Worm (Caenorhabditis elegans): ENCODE measurements around the gene fbxa-147.

The fbxa-147 gene

ce11 chrV:14689060-14689750, 27.1 kb upstream of the fbxa-147 start, which contains the start of gene gasr-8 (continued):
- TF ChIP-seq pag-3 (tag; optimal IDR thresholded peaks at IDR 0.05; ENCODE audit: borderline replicate concordance) = no peak
- TF ChIP-seq Y22D7AL.16 (tag; optimal IDR thresholded peaks at IDR 0.05) = no peak
- TF ChIP-seq pha-2 (tag; optimal IDR thresholded peaks at IDR 0.05) = no peak
- TF ChIP-seq unc-86 (tag; optimal IDR thresholded peaks at IDR 0.05) = no peak
- TF ChIP-seq ama-1 (optimal IDR thresholded peaks at IDR 0.05) = no peak
- TF ChIP-seq fkh-10 (GFP tag; optimal IDR thresholded peaks at IDR 0.05) = no peak
- no peak for TF ChIP-seq ttx-3 (tag; optimal IDR thresholded peaks at IDR 0.05)
- TF ChIP-seq nfya-1 (tag; optimal IDR thresholded peaks at IDR 0.05) = peak; percentile 4
- TF ChIP-seq pqm-1 (tag; optimal IDR thresholded peaks at IDR 0.05) = no peak
- TF ChIP-seq ceh-9 (tag; optimal IDR thresholded peaks at IDR 0.05) = no peak
- no peak for TF ChIP-seq ceh-2 (tag; optimal IDR thresholded peaks at IDR 0.05)
- no peak for TF ChIP-seq ceh-22 (tag; optimal IDR thresholded peaks at IDR 0.05)
- TF ChIP-seq pha-4 (tag; optimal IDR thresholded peaks at IDR 0.05) = no peak
- no peak for TF ChIP-seq unc-42 (tag; optimal IDR thresholded peaks at IDR 0.05)
- TF ChIP-seq tbx-2 (tag; optimal IDR thresholded peaks at IDR 0.05) = no peak
- no peak for TF ChIP-seq ceh-30 (tag; optimal IDR thresholded peaks at IDR 0.05)
- peak; percentile 3 for TF ChIP-seq ztf-16 (tag; optimal IDR thresholded peaks at IDR 0.05)
- TF ChIP-seq mec-3 (tag; optimal IDR thresholded peaks at IDR 0.05; ENCODE audit: borderline replicate concordance) = no peak
- TF ChIP-seq pat-9 (tag; optimal IDR thresholded peaks at IDR 0.05) = peak; percentile 48
- peak; percentile 9 for TF ChIP-seq sox-4 (tag; optimal IDR thresholded peaks at IDR 0.05)
- no peak for TF ChIP-seq pax-1 (tag; optimal IDR thresholded peaks at IDR 0.05)
- no peak for TF ChIP-seq dve-1 (tag; optimal IDR thresholded peaks at IDR 0.05)
- TF ChIP-seq odd-2 (tag; optimal IDR thresholded peaks at IDR 0.05) = no peak
- TF ChIP-seq hlh-8 (tag; optimal IDR thresholded peaks at IDR 0.05) = no peak
- 0 out of 2 replicates have a peak, but pooled peaks have one; percentile 18 for TF ChIP-seq unc-3 (GFP tag; conservative IDR thresholded peaks at IDR 0.05)
- no peak for TF ChIP-seq unc-3 (tag; optimal IDR thresholded peaks at IDR 0.05)
- TF ChIP-seq nhr-232 (tag; optimal IDR thresholded peaks at IDR 0.05) = no peak
- TF ChIP-seq ets-4 (tag; optimal IDR thresholded peaks at IDR 0.05) = no peak

ce11 chrV:14695713-14696112, 20.6 kb upstream of the fbxa-147 start:
- TF ChIP-seq dve-1 (tag; optimal IDR thresholded peaks at IDR 0.05) (no peak), F13H6.1 (tag; optimal IDR thresholded peaks at IDR 0.05) (no peak), ceh-18 (tag; optimal IDR thresholded peaks at IDR 0.05) (peak; percentile 30), unc-55 (GFP tag; optimal IDR thresholded peaks at IDR 0.05) (peak; percentile 44)

DNA sequence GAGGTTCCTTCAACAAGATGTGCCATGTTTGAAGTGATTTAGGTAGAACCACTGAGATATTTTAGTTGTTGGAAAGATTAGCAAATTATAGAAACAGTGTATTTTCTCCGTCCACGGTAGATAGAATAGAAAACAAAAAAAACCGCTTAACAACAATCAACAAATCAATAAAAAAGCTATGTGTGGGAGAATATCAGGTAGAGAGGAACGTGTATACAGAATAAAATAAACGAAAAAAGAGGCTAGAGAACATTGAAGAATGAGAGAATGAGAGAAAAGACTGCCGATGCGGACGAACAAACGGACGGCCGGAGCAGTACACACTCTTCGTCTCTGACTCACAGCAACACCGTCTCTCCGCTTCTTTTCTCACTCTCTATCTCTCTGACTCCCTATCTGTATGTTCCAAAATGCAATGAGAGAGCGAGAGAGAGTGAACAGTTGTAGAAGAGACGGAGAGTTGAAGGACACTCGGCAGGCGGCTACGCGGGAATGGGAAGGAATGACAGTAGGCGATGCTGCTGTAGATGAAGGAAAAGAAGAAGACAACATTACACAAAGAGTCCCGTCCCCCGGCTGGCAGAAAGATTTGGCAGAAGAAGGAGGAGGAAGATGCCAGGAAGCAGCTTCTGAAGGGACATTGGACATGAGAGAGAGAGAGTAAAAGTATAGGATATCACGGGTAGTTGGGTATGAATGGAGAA, 19.5 kb upstream of the fbxa-147 start, which contains the start of gene unc-112:
unc-112 (minus strand) TSS at position 51 of the 704 bp plus-strand sequence.
- TF ChIP-seq gmeb-2 (tag; optimal IDR thresholded peaks at IDR 0.05) (no peak), mec-3 (tag; optimal IDR thresholded peaks at IDR 0.05; ENCODE audit: borderline replicate concordance) (no peak), lin-11 (tag; optimal IDR thresholded peaks at IDR 0.05) (no peak), madf-2 (tag; optimal IDR thresholded peaks at IDR 0.05) (no peak), Y22D7AL.16 (tag; optimal IDR thresholded peaks at IDR 0.05) (no peak), K02D7.2 (tag; optimal IDR thresholded peaks at IDR 0.05) (no peak), T23F11.4 (GFP tag; optimal IDR thresholded peaks at IDR 0.05) (no peak), K09A11.1 (tag; optimal IDR thresholded peaks at IDR 0.05; ENCODE audit: insufficient read depth) (peak; percentile 27), hlh-6 (tag; optimal IDR thresholded peaks at IDR 0.05) (no peak), fax-1 (tag; optimal IDR thresholded peaks at IDR 0.05) (peak; percentile 30), ahr-1 (tag; optimal IDR thresholded peaks at IDR 0.05) (no peak), lim-6 (tag; optimal IDR thresholded peaks at IDR 0.05) (no peak), pag-3 (tag; optimal IDR thresholded peaks at IDR 0.05; ENCODE audit: borderline replicate concordance) (no peak), C08G9.2 (tag; optimal IDR thresholded peaks at IDR 0.05) (peak; percentile 74), syd-9 (tag; optimal IDR thresholded peaks at IDR 0.05) (peak; percentile 80), tbx-2 (tag; optimal IDR thresholded peaks at IDR 0.05) (peak; percentile 93), eyg-1 (tag; optimal IDR thresholded peaks at IDR 0.05) (peak; percentile 24), F13H6.1 (tag; optimal IDR thresholded peaks at IDR 0.05) (peak; percentile 79), hlh-13 (GFP tag; optimal IDR thresholded peaks at IDR 0.05) (no peak), ceh-9 (tag; optimal IDR thresholded peaks at IDR 0.05) (no peak), ceh-30 (tag; optimal IDR thresholded peaks at IDR 0.05) (peak; percentile 81), dmd-4 (tag; optimal IDR thresholded peaks at IDR 0.05; ENCODE audit: borderline replicate concordance) (peak; percentile 32), sox-4 (tag; optimal IDR thresholded peaks at IDR 0.05) (no peak), elt-4 (tag; optimal IDR thresholded peaks at IDR 0.05) (no peak), ceh-24 (tag; optimal IDR thresholded peaks at IDR 0.05) (no peak)
